Fruit fly (Drosophila melanogaster) S2 (cell line): ENCODE data around the gene Nup153.
A peak's percentile ranks its signal among the peaks of the same experiment; 100 is the strongest.

Source experiments
- CG8478 ChIP-seq: fragments of >200 bp; optimal IDR thresholded peaks from 2 replicates; lab custom pipeline; 2018
- CTCF ChIP-seq, 2 experiments: fragments of >200 bp; optimal IDR thresholded peaks; 2 replicates each; lab custom pipeline; 2018

Gene Nup153

DNA sequence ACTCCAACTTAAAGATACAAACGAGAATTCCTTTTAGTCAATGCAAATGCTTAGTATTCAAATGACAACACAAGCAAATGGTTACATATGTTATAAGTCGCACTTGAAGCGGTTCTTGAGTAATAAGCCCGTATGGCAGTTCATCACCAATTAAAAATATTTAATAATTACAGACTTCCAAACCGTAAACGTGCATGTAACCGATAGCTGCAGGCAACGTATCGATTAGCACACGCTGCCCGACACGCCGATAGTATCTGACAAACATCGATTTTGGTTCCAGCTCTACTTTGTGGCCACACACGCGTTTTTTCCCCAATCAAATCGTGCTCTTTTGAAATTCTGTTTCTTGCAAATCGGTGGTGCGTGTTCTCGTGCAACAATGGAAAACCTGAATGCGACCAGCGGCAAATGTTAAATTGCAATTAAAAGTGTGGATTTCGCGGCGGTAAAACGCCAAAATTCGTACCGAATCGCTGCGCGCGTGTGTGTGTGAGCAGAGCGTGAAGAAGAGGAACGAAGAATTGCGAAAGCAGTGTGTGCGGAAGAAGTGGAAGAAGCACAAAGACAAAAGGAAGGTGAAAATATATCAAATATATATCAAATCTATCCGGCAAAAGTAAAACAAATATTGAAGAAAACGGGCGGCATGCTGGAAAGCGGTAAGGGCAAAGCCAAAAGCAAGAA lies at the start of gene Nup153, which contains the start of gene CG9784:
Gene Nup153, plus strand, starts transcription at position 264 of the 687 bp plus-strand sequence.
Gene CG9784, minus strand, starts transcription at position 238 of the 687 bp plus-strand sequence.
- TF ChIP-seq CTCF (optimal IDR thresholded peaks at IDR 0.05; lab: Kevin White, UChicago) (no peak), CG8478 (no peak)

DNA sequence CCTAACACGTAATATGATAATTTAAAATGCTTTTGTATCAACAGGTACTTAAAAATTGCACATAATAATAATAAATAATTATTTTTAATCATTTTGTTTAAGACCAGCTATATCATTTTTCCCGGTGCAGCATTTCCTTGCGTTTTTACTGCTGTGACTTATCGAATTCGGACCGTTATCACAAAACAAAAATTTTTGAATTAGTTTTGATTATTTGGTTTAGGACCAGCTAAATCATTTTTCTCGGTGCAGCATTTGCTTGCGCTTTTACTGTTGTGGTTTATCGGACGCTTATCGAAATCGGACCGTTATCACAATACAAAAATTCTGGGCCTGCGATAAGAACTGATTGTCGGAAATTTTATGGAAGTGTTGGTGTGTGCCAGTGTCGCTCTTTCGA lies 46.5 kb upstream of the Nup153 start:
- no peak for TF ChIP-seq CTCF (optimal IDR thresholded peaks at IDR 0.05; lab: Kevin White, UChicago)
- TF ChIP-seq CG8478 = no peak

DNA sequence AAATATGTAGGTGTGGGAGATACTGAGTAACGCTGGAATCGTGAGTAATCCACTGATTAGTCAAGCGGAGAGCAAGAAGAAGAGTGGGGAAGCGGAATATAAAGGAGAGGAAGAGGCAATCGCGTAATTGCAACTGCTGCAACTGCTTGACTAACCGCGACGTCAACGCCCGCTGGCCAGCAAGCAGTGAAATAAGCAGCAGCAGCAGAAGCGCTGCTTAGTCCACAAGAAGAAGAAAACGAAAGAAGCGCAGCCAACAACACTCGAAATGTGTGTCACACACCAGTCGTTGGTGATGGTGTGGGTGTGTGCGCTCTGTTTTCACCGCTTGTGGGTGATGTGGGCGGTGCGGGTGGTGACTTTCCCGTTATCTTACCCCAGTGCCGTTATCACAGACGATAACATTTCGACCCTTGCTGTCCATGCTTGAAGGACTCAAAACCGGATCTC lies 46.0 kb upstream of the Nup153 start:
- no peak for TF ChIP-seq CG8478
- peak; percentile 37 to 41 for TF ChIP-seq CTCF (optimal IDR thresholded peaks at IDR 0.05; lab: Kevin White, UChicago)

DNA sequence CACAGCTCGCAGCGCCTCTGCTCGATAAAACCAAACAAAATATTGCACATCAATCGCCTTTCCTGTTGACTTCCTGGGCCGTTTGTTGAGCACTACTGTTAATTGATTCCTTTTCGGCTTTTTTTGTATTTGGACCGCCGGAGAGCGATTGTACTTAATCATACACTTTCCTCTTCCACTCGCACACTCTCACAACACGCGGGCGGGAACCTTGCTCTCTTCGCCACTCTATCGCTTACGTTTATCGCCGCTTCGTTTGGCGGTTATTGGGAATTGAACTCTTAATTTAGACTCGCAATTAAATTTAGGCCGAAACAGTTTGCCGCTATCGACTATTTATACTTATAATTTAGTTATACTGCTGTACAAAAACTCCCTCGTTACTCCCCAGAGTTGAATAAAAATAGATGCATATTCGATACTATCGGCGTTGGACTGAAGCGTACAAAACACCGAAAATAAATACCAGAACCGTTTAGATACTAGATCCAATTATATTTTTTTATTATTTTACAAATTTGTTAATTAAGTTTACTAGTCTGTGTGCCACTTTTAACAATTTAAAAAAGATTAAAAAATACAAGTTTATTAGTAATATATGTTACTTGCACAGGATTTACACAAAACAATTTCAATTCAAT lies 45.4 kb upstream of the Nup153 start, which contains the start of gene Arp2:
Gene Arp2, minus strand, starts transcription at position 427 of the 641 bp plus-strand sequence.
- TF ChIP-seq CTCF (optimal IDR thresholded peaks at IDR 0.05; lab: Kevin White, UChicago) (no peak), CG8478 (no peak)

DNA sequence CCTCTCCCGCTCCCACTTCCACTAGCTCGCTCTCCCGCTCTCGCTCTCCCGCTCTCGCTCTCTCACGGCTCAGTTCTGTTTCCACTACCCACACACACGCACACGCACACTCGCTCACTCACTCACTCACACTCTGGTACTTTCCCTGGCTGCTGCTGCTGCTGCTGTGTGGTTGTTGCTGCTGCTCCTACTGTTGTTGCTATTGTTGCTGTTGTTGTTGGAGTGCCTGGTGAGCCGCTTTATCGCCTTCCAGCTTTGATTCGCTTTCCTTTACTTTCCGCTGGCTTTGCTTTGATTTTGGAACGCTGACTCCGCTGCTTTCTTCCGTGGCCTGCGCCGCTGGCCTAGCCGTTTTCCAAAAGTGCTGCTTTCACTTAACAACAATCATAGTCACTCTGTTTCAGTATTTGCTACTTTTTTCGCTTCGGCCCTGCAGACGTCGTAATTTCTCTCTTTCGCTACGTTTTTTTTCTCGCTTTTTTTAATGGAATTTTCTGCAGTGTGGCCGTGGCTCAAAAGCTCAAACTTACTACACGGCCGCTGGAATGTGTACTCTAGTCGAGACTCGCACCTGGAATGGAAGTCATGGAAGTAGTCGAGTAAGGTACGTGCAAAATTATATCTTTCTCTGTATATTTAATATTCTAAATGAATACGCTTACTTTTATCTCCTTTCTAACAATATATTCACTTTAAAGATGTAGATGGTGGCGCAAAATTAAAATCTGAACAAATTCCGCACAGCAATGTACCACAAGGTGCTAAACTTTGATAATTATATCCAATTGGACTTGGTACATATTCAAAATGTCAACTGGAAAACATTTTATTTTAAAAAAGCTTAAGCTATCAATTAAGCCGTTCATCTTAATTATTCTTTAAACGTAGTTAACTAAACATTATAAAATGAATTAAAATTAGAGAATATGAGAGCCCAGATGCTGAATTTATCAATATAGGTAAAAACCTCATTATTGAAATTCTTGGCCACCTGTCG lies 39.2 kb upstream of the Nup153 start, which contains the start of gene Pp2B-14D:
Gene Pp2B-14D, minus strand, starts transcription at position 503 of the 997 bp plus-strand sequence.
- no peak for TF ChIP-seq CTCF (optimal IDR thresholded peaks at IDR 0.05; lab: Kevin White, UChicago)

DNA sequence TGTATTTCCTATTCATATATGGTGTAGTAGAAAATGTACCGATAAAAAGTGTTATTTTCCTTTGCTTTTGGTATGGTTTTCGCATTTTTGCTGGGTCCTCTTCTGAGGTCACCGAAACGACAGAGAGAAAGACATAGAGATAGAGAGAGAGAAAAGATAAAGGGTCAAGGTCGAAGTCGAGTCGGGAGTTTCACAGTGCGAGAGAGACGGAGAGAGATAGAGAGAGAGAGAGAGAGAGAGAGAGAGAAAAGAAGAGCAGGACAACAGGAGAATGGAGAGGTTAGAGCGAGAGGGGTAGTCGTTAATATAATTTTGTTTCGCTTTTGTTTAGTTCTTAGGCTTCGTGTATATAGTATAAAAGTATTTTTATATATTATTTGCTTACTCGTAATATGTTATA lies 36.8 kb upstream of the Nup153 start:
- TF ChIP-seq CTCF (optimal IDR thresholded peaks at IDR 0.05; lab: Kevin White, UChicago) (peak in 1 of 2 experiments; percentile 30), CG8478 (no peak)

DNA sequence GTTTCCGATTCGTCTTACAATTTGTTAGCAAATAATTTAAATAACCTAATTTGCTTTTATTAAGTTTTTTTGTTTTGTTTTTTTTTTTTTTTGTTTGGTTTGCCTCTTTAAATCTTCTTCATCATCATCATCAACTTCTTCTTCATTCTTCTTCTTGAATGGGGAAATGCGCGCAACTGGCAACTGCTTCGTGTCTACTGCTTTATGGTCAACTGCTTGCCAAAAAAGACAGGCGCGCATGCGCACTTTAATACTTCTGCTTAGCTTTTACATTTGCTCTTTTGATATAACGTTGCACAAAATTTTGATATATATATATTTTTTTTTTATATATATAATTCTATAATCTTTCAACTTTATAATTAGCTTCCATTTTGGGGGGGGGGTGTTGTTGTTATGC lies 33.7 kb upstream of the Nup153 start:
- TF ChIP-seq CTCF (optimal IDR thresholded peaks at IDR 0.05; lab: Kevin White, UChicago) (no peak), CG8478 (no peak)

DNA sequence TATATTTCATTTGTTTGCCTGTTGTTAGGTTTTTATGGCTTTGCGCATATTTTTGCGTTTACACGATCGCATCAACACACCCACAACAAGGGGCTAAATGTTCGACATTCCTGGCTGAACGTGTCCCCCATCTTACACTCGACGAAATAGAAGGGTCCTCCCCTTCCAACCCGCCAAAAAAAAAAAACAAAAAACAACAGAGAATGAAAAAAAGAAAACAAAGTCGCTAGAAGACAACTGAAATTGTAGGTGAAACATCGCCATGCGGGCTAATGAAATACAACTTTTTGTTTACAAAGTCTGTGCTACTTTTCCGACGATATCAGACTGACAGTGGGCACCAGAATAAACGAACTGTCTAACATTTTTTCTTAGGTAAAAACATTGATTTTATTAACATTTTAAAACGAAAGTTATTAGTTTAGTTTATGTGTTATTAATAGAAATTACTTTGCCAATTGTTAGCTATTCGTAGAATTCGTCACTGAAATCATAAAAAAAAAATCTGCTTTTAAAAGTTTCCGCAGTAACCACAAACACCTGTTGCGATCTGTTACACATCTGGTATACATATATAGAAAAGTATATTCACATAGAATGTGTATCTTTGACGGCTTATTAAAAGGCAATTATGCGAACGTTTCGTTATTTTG lies 28.3 kb upstream of the Nup153 start:
- TF ChIP-seq CG8478 (no peak), CTCF (optimal IDR thresholded peaks at IDR 0.05; lab: Kevin White, UChicago) (no peak)

DNA sequence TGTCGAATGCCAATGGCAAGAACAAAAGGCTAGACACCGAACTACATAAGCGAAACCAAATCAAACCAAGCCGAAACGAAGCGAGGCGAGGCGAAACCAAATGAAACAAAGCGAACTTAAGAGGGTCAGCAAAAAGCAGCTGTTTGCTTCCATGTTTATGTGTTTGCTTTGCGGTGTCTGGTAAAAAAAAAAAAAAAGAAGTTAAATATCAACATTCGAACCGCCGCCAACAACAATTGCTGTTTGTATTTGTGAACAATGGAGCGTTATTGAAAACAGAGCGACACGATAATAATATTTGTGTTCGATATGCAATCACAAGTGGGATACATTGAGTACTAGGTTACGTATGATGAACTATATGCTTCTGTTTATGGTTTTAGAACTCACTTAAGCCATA lies 25.4 kb upstream of the Nup153 start:
- TF ChIP-seq CTCF (optimal IDR thresholded peaks at IDR 0.05; lab: Kevin White, UChicago) = no peak
- no peak for TF ChIP-seq CG8478

DNA sequence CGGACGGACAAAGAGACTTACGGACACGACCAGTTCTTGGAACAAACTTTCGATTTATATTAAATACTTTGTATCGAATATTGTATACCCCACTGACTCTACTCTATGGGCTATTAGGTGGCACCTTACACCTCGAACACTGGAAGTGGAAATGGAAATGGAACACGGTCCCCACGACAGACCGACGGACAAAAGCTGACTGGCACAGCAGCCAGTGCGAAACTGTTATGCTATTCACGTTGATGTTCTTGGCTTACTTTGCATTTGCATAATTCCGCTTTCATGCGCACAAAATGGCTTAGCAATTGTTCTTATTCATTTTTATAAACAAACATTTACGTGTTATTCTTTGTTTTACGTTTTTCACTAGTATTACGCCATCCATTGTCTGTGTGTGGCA lies 24.9 kb upstream of the Nup153 start:
- TF ChIP-seq CTCF (optimal IDR thresholded peaks at IDR 0.05; lab: Kevin White, UChicago) (no peak), CG8478 (no peak)

DNA sequence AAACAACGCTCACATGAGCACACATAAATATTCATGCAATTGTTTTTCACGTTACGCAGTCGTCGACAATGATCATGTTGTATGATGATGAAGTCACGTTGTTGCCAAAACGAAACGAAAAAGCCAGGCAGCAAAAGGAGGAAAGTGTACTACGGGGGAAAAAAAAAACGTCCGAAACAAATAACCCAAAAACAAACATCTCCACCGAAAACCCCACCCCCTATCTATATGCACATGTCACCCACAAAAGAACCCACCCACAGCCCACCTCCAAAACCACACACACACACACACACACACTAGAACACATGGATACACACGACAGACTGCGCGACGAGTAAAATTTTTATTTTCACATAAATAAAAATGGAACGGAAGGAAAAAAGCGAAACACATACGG lies 23.9 kb upstream of the Nup153 start:
- no peak for TF ChIP-seq CTCF (optimal IDR thresholded peaks at IDR 0.05; lab: Kevin White, UChicago)
- no peak for TF ChIP-seq CG8478

DNA sequence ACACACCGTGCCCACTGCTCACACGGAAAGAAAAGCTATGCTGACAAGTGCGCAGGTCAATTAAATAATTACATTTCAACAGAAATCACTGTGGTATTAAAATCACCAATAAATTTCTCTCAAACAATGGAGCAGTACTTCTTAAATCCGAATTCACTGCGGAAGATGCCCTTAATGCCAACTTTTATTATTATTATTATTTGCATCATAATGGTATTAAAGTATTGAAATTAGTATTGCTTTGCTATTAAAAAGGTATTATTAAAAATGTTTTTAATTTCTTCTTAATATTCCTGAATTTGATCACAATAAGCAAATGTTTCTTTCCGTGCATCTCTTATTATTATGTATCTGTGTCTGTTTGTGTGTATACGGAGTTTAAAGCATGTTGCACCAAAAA lies 19.1 kb upstream of the Nup153 start:
- no peak for TF ChIP-seq CTCF (optimal IDR thresholded peaks at IDR 0.05; lab: Kevin White, UChicago)
- no peak for TF ChIP-seq CG8478

DNA sequence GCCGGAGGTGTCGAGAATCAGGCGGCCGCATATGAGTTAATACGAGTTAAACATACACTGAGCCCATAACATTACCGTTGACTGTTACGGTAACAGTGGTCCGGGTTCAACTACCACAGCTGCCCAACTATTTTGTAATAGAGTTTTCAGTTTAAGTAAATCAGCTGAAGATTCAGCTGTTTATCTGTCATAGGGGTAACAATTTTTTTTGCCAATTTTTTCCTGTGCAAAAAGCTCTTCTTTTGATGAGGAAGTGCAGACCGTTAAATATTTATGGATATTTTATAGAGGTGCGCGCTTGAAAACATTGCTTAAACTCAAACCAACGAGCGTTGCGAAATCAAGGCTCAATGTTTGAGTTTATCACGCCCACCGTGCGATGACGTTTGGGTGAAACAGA lies 17.3 kb upstream of the Nup153 start:
- TF ChIP-seq CG8478 (no peak), CTCF (optimal IDR thresholded peaks at IDR 0.05; lab: Kevin White, UChicago) (no peak)

DNA sequence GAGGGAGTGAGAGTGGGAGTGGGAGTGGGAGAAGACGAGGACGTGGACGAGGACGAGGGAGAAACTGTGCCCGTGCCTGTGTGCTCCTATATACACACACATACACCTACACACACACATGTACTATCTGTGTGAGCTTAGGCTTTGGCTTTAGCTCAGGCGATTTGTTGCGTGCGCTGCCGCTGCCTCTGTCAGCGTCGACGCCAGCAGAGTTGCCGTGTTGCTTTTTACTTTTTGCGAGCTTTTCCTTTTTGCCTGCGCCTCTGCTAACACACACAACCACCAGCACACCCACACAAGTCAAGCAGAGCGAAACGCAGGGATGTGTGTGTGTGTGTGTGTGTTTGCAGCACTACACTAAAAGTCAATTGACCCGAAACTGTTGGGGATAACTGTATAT lies 16.9 kb upstream of the Nup153 start:
- TF ChIP-seq CG8478 (no peak), CTCF (optimal IDR thresholded peaks at IDR 0.05; lab: Kevin White, UChicago) (no peak)

DNA sequence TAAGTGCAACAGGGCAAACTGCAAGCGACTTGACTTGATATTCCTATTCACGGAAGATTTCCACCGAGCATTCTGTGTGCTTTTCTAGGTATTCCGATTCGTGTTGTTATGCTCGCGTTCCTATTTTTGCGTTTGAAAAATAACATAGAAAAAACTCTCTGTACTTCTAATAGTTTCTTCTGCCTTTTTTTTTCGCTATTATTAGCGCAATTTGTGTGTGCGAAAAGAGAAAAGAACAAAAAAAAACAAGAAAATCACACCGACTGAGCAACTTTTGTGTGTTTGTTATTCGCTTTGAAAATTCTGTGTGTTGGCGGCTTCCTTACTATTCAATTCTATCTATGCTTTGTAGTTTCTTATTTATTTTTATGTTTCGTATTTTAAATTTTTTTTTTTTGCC lies 15.3 kb upstream of the Nup153 start:
- TF ChIP-seq CTCF (optimal IDR thresholded peaks at IDR 0.05; lab: Kevin White, UChicago) (no peak), CG8478 (no peak)
